Fruit fly (Drosophila melanogaster) whole organism, embryonic: ENCODE data around the gene CG32537.
A peak's percentile ranks its signal among the peaks of the same experiment; 100 is the strongest.

Source experiments
- CG4404 ChIP-seq: fragments of 200-800 bp; sonication (Bioruptor generic); IDR thresholded peaks from 2 replicates; pipeline ENCODE4 v1.3.6; 2022; ENCODE audit warnings: missing biosample characterization, missing genetic modification characterization
- CTCF ChIP-seq: fragments of 200-800 bp; sonication (Bioruptor generic); optimal IDR thresholded peaks from 2 replicates; lab custom pipeline; 2017; ENCODE audit warnings: missing biosample characterization, mild to moderate bottlenecking, missing genetic modification characterization, moderate library complexity
- Rx ChIP-seq: fragments of 200-800 bp; sonication (Bioruptor generic); IDR thresholded peaks from 2 replicates; pipeline ENCODE4 v1.3.6; 2022; ENCODE audit warnings: missing biosample characterization, missing genetic modification characterization
- ara ChIP-seq: fragments of 200-800 bp; sonication (Bioruptor generic); IDR thresholded peaks from 2 replicates; pipeline ENCODE4 v1.3.6; 2022; ENCODE audit warnings: missing biosample characterization, missing genetic modification characterization
- jing ChIP-seq: fragments of 200-800 bp; sonication (Bioruptor generic); optimal IDR thresholded peaks from 2 replicates; lab custom pipeline; 2018; ENCODE audit warnings: missing biosample characterization, mild to moderate bottlenecking, missing genetic modification characterization
- repo ChIP-seq: fragments of 200-800 bp; sonication (Bioruptor generic); optimal IDR thresholded peaks from 2 replicates; lab custom pipeline; 2016; ENCODE audit warnings: missing biosample characterization, missing genetic modification characterization
- vnd ChIP-seq: fragments of 200-800 bp; sonication (Bioruptor generic); IDR thresholded peaks from 3 replicates; pipeline ENCODE4 v1.3.6; 2022; ENCODE audit warnings: missing biosample characterization, missing genetic modification characterization; ENCODE audit not compliant: partially characterized antibody
- zfh1 ChIP-seq: fragments of 200-800 bp; sonication (Bioruptor generic); IDR thresholded peaks from 3 replicates; pipeline ENCODE4 v1.3.6; 2022; ENCODE audit warnings: missing biosample characterization, missing genetic modification characterization

DNA sequence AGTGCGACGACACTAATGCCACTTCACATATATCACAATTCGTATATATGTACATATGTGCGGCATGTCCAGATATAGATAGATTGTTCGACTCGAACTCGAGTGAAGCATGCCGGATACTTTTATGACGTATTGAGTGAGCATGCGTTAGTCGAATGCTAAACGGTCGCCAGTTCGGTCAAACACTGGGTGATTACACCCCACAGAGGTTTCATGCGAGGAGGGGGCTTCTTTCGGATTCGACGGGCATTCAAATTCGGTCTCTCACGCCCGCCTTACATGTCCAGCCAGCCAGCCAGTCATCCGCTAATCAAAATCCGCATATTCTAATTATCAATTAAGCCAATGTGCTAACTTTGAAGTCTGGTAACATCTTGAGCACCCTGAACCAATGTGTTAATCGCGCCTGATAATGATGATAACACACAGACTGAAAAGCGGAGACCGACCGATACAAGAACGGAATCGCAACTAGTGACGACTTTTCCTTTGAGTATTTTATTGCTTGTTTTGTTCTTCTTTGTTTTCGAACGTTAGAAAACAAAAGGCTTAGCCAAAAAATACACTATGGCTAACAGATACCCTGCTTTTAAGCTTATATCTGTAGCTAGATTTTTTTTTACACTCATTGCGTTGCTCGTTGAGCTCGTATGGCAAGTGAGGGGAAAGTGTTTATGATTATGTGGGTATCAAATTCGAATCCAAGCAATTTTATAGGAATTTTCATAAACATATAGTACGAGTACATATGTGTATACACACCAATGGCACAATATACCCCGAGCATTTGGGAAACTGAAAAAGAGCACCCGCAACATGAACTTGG is 15.7 kb upstream of the CG32537 start:
- TF ChIP-seq jing (GFP tag; lab: Kevin White, UChicago) = no peak
- TF ChIP-seq CG4404 = no peak
- TF ChIP-seq repo (GFP tag; lab: Kevin White, UChicago) = no peak
- no peak for TF ChIP-seq ara
- no peak for TF ChIP-seq zfh1 (GFP tag; lab: Robert Waterston, UW)
- 0 out of 3 replicates have a peak, but pooled peaks have one; percentile 19 for TF ChIP-seq vnd (GFP tag; lab: Robert Waterston, UW)
- no peak for TF ChIP-seq Rx (GFP tag; lab: Robert Waterston, UW)
- no peak for TF ChIP-seq CTCF (GFP tag; lab: Kevin White, UChicago)
